Worm (Caenorhabditis elegans) whole organism, early embryonic: Measurements from ENCODE around the gene T13H5.1.

ENCODE experiments used
- B0310.2 ChIP-seq: sonication (generic microtip); optimal IDR thresholded peaks from 2 replicates; lab custom pipeline; 2016; ENCODE audit warnings: mild to moderate bottlenecking, missing genetic modification characterization, missing compliant biosample characterization
- F13C5.2 ChIP-seq: sonication (generic microtip); optimal IDR thresholded peaks from 2 replicates; lab custom pipeline; 2017; ENCODE audit warnings: mild to moderate bottlenecking, missing genetic modification characterization, inconsistent platforms, missing compliant biosample characterization
- aly-1 ChIP-seq: sonication (generic microtip); optimal IDR thresholded peaks from 2 replicates; lab custom pipeline; 2016; ENCODE audit warnings: missing genetic modification characterization, missing compliant biosample characterization
- ama-1 ChIP-seq: fragments of 150-350 bp; optimal IDR thresholded peaks from 2 replicates; lab custom pipeline; 2014
- ceh-13 ChIP-seq: fragments of 200-800 bp; sonication (Bioruptor generic); optimal IDR thresholded peaks from 2 replicates; lab custom pipeline; 2018; ENCODE audit warnings: mild to moderate bottlenecking, missing genetic modification characterization, missing compliant biosample characterization
- ceh-36 ChIP-seq: sonication (generic microtip); optimal IDR thresholded peaks from 2 replicates; lab custom pipeline; 2016; ENCODE audit warnings: missing genetic modification characterization, inconsistent platforms, missing compliant biosample characterization
- ets-7 ChIP-seq: sonication (generic microtip); optimal IDR thresholded peaks from 2 replicates; lab custom pipeline; 2016; ENCODE audit warnings: missing genotype, missing genetic modification characterization, missing compliant biosample characterization
- flt-1 ChIP-seq: fragments of 200-800 bp; sonication (Bioruptor generic); IDR thresholded peaks from 2 replicates; pipeline ENCODE4 v1.3.6; 2022; ENCODE audit warnings: missing genetic modification characterization, missing compliant biosample characterization
- hmbx-1 ChIP-seq: sonication (generic microtip); optimal IDR thresholded peaks from 2 replicates; lab custom pipeline; 2016; ENCODE audit warnings: mild to moderate bottlenecking, missing genetic modification characterization, missing compliant biosample characterization
- hmg-4 ChIP-seq: fragments of 200-800 bp; sonication (Bioruptor generic); optimal IDR thresholded peaks from 2 replicates; lab custom pipeline; 2018; ENCODE audit warnings: mild to moderate bottlenecking, missing genetic modification characterization, missing compliant biosample characterization
- hnd-1 ChIP-seq: sonication (generic microtip); optimal IDR thresholded peaks from 2 replicates; lab custom pipeline; 2016; ENCODE audit warnings: missing genetic modification characterization, missing compliant biosample characterization
- pes-1 ChIP-seq: fragments of 200-800 bp; sonication (Bioruptor generic); IDR thresholded peaks from 2 replicates; pipeline ENCODE4 v1.3.6; 2022; ENCODE audit warnings: missing genetic modification reagents, missing genetic modification characterization, missing compliant biosample characterization
- scrt-1 ChIP-seq: fragments of 200-800 bp; sonication (Bioruptor generic); IDR thresholded peaks from 2 replicates; pipeline ENCODE4 v1.3.6; 2022; ENCODE audit warnings: missing genetic modification characterization, missing compliant biosample characterization
- sea-1 ChIP-seq: fragments of 200-800 bp; sonication (Bioruptor generic); conservative IDR thresholded peaks from 2 replicates; pipeline ENCODE4 v1.3.6; 2022; ENCODE audit warnings: missing genetic modification characterization, missing compliant biosample characterization
- tbx-11 ChIP-seq: fragments of 200-800 bp; sonication (Bioruptor generic); IDR thresholded peaks from 2 replicates; pipeline ENCODE4 v1.3.6; 2022; ENCODE audit warnings: missing genetic modification characterization, missing compliant biosample characterization
- tbx-37 ChIP-seq: fragments of 200-800 bp; sonication (Bioruptor generic); conservative IDR thresholded peaks from 2 replicates; pipeline ENCODE4 v1.3.6; 2022; ENCODE audit warnings: missing genetic modification reagents, missing genetic modification characterization, missing compliant biosample characterization
- tra-4 ChIP-seq: sonication (generic microtip); optimal IDR thresholded peaks from 2 replicates; lab custom pipeline; 2017; ENCODE audit warnings: missing genetic modification characterization, missing compliant biosample characterization

T13H5.1 gene

DNA sequence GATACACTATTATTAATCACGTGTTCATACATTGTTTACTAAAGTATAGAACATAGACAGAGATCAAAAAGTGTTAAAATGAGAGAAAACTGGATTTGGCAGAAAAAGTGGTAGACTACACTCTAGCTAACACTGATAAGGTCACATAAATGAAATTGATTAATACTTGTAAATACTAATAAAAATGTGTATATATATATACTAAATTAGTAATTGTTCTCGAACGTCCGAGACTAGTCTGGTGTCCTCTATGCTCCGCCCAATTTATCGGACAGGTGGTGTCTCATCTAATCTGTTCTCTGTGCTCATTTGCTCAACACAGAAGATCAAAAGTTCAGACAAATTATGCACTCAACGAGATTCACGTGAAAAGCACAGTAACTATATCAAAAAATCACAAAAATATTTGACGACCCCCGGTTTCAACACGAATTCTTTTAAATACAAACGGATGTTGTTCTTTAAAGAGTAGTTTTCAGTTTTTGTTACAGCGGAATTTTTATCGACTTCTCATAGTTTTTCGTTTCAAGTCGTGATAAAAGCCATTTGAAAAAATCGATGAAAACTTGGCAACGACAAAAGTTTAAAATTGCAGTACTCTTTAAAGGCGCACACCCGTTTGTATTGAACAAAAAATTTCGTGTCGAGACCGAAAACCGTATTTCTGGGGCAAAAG lies 27.7 kb downstream of the T13H5.1 start:
- TF ChIP-seq sea-1 (GFP tag; lab: Robert Waterston, UW) (no peak), hmbx-1 (no peak), tbx-37 (GFP tag; lab: Robert Waterston, UW) (no peak), F13C5.2 (tag; lab: Kevin White, UChicago) (no peak), hnd-1 (tag; lab: Kevin White, UChicago) (no peak), tra-4 (tag; lab: Kevin White, UChicago) (no peak), aly-1 (tag; lab: Kevin White, UChicago) (no peak), ets-7 (tag; lab: Kevin White, UChicago) (no peak), flt-1 (GFP tag; lab: Robert Waterston, UW) (no peak), ama-1 (lab: Kevin White, UChicago) (no peak)

DNA sequence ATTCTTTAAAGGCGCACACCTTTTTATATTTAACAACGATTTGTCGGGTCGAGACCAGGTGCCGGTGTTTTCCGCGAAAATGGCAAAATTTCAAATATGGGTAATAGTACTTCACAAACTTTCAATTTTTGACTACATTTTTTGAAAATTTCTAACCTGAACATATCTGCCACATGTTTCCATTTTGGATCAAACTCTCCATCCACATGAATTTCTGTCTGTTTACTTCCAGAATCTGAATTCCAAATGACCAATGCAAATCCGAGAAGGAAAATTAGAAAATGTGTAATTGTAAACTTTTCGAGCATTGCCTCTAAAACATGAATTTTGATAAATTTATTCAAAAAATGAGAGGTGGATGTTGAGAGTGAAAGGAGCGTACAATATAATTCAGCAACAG lies 28.7 kb downstream of the T13H5.1 start, which contains the start of gene lact-4:
Gene lact-4, minus strand, starts transcription at position 313 of the 400 bp plus-strand sequence.
- TF ChIP-seq hmg-4 (GFP tag; lab: Kevin White, UChicago) (no peak), ama-1 (lab: Kevin White, UChicago) (no peak), tra-4 (tag; lab: Kevin White, UChicago) (no peak), pes-1 (no peak), sea-1 (GFP tag; lab: Robert Waterston, UW) (no peak), aly-1 (tag; lab: Kevin White, UChicago) (no peak), hnd-1 (tag; lab: Kevin White, UChicago) (no peak), ceh-13 (GFP tag; lab: Kevin White, UChicago) (no peak), tbx-37 (GFP tag; lab: Robert Waterston, UW) (no peak), ets-7 (tag; lab: Kevin White, UChicago) (no peak), F13C5.2 (tag; lab: Kevin White, UChicago) (no peak), hmbx-1 (no peak), B0310.2 (tag; lab: Kevin White, UChicago) (no peak), ceh-36 (tag; lab: Kevin White, UChicago) (no peak), tbx-11 (GFP tag; lab: Robert Waterston, UW) (no peak), scrt-1 (GFP tag; lab: Robert Waterston, UW) (no peak), flt-1 (GFP tag; lab: Robert Waterston, UW) (no peak)

DNA sequence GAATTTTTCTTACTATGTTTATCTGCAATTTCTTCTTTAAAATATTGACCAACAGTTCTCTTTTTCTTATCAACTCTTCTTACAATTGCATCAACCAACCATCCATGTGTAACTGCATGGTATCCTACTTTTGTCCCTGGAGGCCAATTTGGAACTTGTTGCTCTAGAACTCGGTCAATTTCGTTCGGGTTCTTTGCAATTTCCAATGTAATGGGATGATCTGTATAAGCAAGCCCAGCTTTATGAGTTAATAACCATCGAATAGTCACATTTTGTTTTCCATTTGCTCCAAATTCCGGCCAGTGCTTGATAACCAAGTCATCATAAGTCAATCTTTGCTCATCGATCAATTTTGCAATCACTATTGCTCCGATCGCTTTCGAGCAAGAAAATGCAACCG lies 29.5 kb downstream of the T13H5.1 start:
- TF ChIP-seq flt-1 (GFP tag; lab: Robert Waterston, UW): no peak
- no peak for TF ChIP-seq aly-1 (tag; lab: Kevin White, UChicago)
- TF ChIP-seq ceh-13 (GFP tag; lab: Kevin White, UChicago): no peak
- TF ChIP-seq tra-4 (tag; lab: Kevin White, UChicago): no peak
- TF ChIP-seq hmbx-1: no peak
- no peak for TF ChIP-seq scrt-1 (GFP tag; lab: Robert Waterston, UW)
- no peak for TF ChIP-seq ceh-36 (tag; lab: Kevin White, UChicago)
- TF ChIP-seq B0310.2 (tag; lab: Kevin White, UChicago): no peak
- TF ChIP-seq sea-1 (GFP tag; lab: Robert Waterston, UW): no peak
- no peak for TF ChIP-seq F13C5.2 (tag; lab: Kevin White, UChicago)
- no peak for TF ChIP-seq hnd-1 (tag; lab: Kevin White, UChicago)
- TF ChIP-seq pes-1: no peak
- no peak for TF ChIP-seq ama-1 (lab: Kevin White, UChicago)
- TF ChIP-seq tbx-37 (GFP tag; lab: Robert Waterston, UW): no peak
- no peak for TF ChIP-seq ets-7 (tag; lab: Kevin White, UChicago)
- no peak for TF ChIP-seq hmg-4 (GFP tag; lab: Kevin White, UChicago)
- no peak for TF ChIP-seq tbx-11 (GFP tag; lab: Robert Waterston, UW)

DNA sequence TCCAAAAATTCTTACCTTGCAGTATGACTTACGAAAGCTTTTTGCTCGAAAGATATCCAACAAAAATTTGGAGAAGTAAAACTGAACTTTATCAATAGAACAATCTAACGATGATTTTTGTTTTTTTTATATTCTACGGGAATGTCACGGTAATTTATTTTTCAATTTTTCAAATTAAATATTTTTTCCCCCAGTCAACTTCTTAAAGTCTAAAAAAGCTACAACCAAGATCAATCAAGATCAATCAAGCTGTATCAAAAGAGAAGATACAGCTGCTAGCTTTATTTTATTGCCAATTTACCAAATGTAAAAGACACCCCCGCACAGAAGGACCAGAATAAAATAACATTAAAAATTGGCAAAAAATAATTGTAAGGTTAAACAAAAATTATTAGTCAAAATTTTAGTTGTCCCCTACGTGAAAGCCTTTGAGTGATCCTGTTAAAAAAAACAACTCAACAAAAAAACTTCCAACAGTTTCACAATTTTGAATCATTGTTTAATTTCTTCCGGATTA lies 33.5 kb downstream of the T13H5.1 start, which contains the start of the genes M05D6.1 and M05D6.3:
Gene M05D6.1, minus strand, starts transcription at position 101 of the 517 bp plus-strand sequence.
Gene M05D6.3, plus strand, starts transcription at position 467 of the 517 bp plus-strand sequence.
- no peak for TF ChIP-seq hmg-4 (GFP tag; lab: Kevin White, UChicago)
- TF ChIP-seq hmbx-1: no peak
- TF ChIP-seq scrt-1 (GFP tag; lab: Robert Waterston, UW): no peak
- TF ChIP-seq ceh-36 (tag; lab: Kevin White, UChicago): no peak
- TF ChIP-seq B0310.2 (tag; lab: Kevin White, UChicago): no peak
- TF ChIP-seq tbx-37 (GFP tag; lab: Robert Waterston, UW): no peak
- TF ChIP-seq F13C5.2 (tag; lab: Kevin White, UChicago): no peak
- TF ChIP-seq flt-1 (GFP tag; lab: Robert Waterston, UW): no peak

DNA sequence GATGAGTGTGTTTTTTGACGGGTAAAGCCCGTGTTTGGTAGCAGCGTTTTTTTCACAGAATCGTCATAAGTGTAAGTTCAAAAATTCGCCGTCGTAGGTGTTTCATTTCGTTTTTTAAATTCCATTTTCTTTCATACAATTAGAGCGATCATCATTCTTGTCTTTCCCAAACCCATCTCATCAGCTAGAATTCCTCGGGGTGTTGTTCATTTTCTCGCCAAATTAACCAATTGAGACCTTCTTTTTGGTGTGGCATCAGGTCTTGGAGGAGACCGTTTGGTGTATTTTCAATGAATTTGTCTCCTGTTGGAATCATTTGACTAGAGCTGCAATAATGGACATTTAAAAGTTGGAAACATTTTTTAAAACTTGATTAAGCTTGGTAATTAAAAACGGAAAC lies 35.9 kb downstream of the T13H5.1 start:
- no peak for TF ChIP-seq scrt-1 (GFP tag; lab: Robert Waterston, UW)
- TF ChIP-seq B0310.2 (tag; lab: Kevin White, UChicago): no peak
- no peak for TF ChIP-seq ceh-13 (GFP tag; lab: Kevin White, UChicago)
- no peak for TF ChIP-seq ama-1 (lab: Kevin White, UChicago)
- no peak for TF ChIP-seq hmbx-1
- no peak for TF ChIP-seq hnd-1 (tag; lab: Kevin White, UChicago)
- no peak for TF ChIP-seq ceh-36 (tag; lab: Kevin White, UChicago)

DNA sequence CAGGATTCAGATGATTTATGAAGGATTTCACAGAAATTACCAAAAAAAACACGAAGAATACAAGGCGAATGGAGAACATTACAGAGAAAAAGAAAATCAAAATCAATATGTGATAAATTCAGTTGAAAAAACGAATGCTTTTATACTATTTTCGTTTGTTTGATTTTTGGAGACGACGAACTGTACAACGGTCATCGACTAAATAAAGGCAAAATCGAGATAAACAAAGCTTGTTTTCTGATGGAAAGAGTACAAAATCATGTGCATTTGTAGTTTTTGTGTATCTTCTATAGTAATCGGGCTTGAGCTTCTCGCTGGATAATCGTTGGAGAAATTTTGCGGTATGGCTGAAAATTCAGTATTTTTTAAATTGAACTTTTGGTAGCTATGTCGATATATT lies 37.7 kb downstream of the T13H5.1 start, which contains the start of gene M05D6.8:
Gene M05D6.8, minus strand, starts transcription at position 101 of the 400 bp plus-strand sequence.
- no peak for TF ChIP-seq hmbx-1
- no peak for TF ChIP-seq F13C5.2 (tag; lab: Kevin White, UChicago)
- TF ChIP-seq hnd-1 (tag; lab: Kevin White, UChicago): no peak
- no peak for TF ChIP-seq tra-4 (tag; lab: Kevin White, UChicago)
- no peak for TF ChIP-seq ceh-36 (tag; lab: Kevin White, UChicago)
- TF ChIP-seq tbx-37 (GFP tag; lab: Robert Waterston, UW): no peak
- TF ChIP-seq B0310.2 (tag; lab: Kevin White, UChicago): no peak
- TF ChIP-seq ama-1 (lab: Kevin White, UChicago): no peak
- no peak for TF ChIP-seq pes-1
- TF ChIP-seq scrt-1 (GFP tag; lab: Robert Waterston, UW): no peak
- TF ChIP-seq ets-7 (tag; lab: Kevin White, UChicago): no peak
- no peak for TF ChIP-seq hmg-4 (GFP tag; lab: Kevin White, UChicago)
- TF ChIP-seq ceh-13 (GFP tag; lab: Kevin White, UChicago): no peak
- TF ChIP-seq sea-1 (GFP tag; lab: Robert Waterston, UW): no peak
- no peak for TF ChIP-seq flt-1 (GFP tag; lab: Robert Waterston, UW)
- no peak for TF ChIP-seq aly-1 (tag; lab: Kevin White, UChicago)
